Worm (Caenorhabditis elegans) whole organism, young adult: ENCODE results near the gene T08G5.3.
A peak's percentile ranks its signal among the peaks of the same experiment; 100 is the strongest.

Source experiments
- B0019.2 ChIP-seq: fragments of 200-800 bp; sonication (Bioruptor generic); conservative IDR thresholded peaks from 2 replicates; pipeline ENCODE4 v1.3.6; 2022; ENCODE audit warnings: missing genetic modification reagents, missing genetic modification characterization, missing compliant biosample characterization
- B0261.1 ChIP-seq: sonication (generic microtip); optimal IDR thresholded peaks from 2 replicates; lab custom pipeline; 2016; ENCODE audit warnings: mild to moderate bottlenecking, missing genetic modification characterization, moderate library complexity, missing compliant biosample characterization
- C06A6.2 ChIP-seq: fragments of 200-800 bp; sonication (Bioruptor generic); conservative IDR thresholded peaks from 2 replicates; pipeline ENCODE4 v1.3.6; 2022; ENCODE audit warnings: missing genetic modification characterization, missing compliant biosample characterization
- F37B4.10 ChIP-seq: fragments of 200-800 bp; sonication (Bioruptor generic); IDR thresholded peaks from 2 replicates; pipeline ENCODE4 v1.3.6; 2022; ENCODE audit warnings: missing genetic modification characterization, missing compliant biosample characterization
- F52B5.7 ChIP-seq: sonication (generic microtip); optimal IDR thresholded peaks from 2 replicates; lab custom pipeline; 2016; ENCODE audit warnings: mild to moderate bottlenecking, missing genetic modification characterization, missing compliant biosample characterization
- F55B11.4 ChIP-seq: sonication (generic microtip); optimal IDR thresholded peaks from 2 replicates; lab custom pipeline; 2016; ENCODE audit warnings: missing compliant biosample characterization, missing genetic modification characterization, borderline replicate concordance; ENCODE audit not compliant: insufficient read depth
- Y53G8AR.9 ChIP-seq: fragments of 200-800 bp; sonication (Bioruptor generic); conservative IDR thresholded peaks from 2 replicates; pipeline ENCODE4 v1.3.6; 2022; ENCODE audit warnings: missing genetic modification reagents, missing genetic modification characterization, missing compliant biosample characterization
- Y79H2A.3 ChIP-seq: fragments of 200-800 bp; sonication (Bioruptor generic); conservative IDR thresholded peaks from 2 replicates; pipeline ENCODE4 v1.3.6; 2022; ENCODE audit warnings: missing genetic modification reagents, missing genetic modification characterization, missing compliant biosample characterization
- ZK185.1 ChIP-seq: sonication (generic microtip); optimal IDR thresholded peaks from 2 replicates; lab custom pipeline; 2016; ENCODE audit warnings: mild to moderate bottlenecking, missing genetic modification characterization, missing compliant biosample characterization; ENCODE audit not compliant: poor library complexity, severe bottlenecking
- aptf-2 ChIP-seq: fragments of 200-800 bp; sonication (Bioruptor generic); conservative IDR thresholded peaks from 2 replicates; pipeline ENCODE4 v1.3.6; 2022; ENCODE audit warnings: missing genetic modification reagents, missing genetic modification characterization, missing compliant biosample characterization
- aptf-3 ChIP-seq: fragments of 200-800 bp; sonication (Bioruptor generic); IDR thresholded peaks from 2 replicates; pipeline ENCODE4 v1.3.6; 2022; ENCODE audit warnings: missing genetic modification characterization, missing compliant biosample characterization
- atf-7 ChIP-seq: sonication (generic microtip); optimal IDR thresholded peaks from 2 replicates; lab custom pipeline; 2017; ENCODE audit warnings: mild to moderate bottlenecking, missing genetic modification characterization, missing compliant biosample characterization
- athp-1 ChIP-seq: sonication (generic microtip); optimal IDR thresholded peaks from 2 replicates; lab custom pipeline; 2017; ENCODE audit warnings: mild to moderate bottlenecking, missing genetic modification characterization, missing compliant biosample characterization
- attf-5 ChIP-seq: fragments of 200-800 bp; sonication (Bioruptor generic); optimal IDR thresholded peaks from 2 replicates; lab custom pipeline; 2018; ENCODE audit warnings: mild to moderate bottlenecking, missing genetic modification characterization, missing compliant biosample characterization
- cebp-2 ChIP-seq: fragments of 200-800 bp; sonication (Bioruptor generic); IDR thresholded peaks from 2 replicates; pipeline ENCODE4 v1.3.6; 2022; ENCODE audit warnings: missing genetic modification characterization, missing compliant biosample characterization
- ceh-58 ChIP-seq: fragments of 200-800 bp; sonication (Bioruptor generic); IDR thresholded peaks from 2 replicates; pipeline ENCODE4 v1.3.6; 2022; ENCODE audit warnings: missing genetic modification characterization, missing compliant biosample characterization
- dpff-1 ChIP-seq: sonication (generic microtip); optimal IDR thresholded peaks from 2 replicates; lab custom pipeline; 2017; ENCODE audit warnings: mild to moderate bottlenecking, missing genetic modification characterization, missing compliant biosample characterization
- egl-18 ChIP-seq: fragments of 200-800 bp; sonication (Bioruptor generic); IDR thresholded peaks from 2 replicates; pipeline ENCODE4 v1.3.6; 2022; ENCODE audit warnings: missing genetic modification reagents, missing genetic modification characterization, missing compliant biosample characterization
- ets-4 ChIP-seq: fragments of 200-800 bp; sonication (Bioruptor generic); optimal IDR thresholded peaks from 2 replicates; lab custom pipeline; 2018; ENCODE audit warnings: mild to moderate bottlenecking, missing genetic modification characterization, missing compliant biosample characterization
- him-1 ChIP-seq: sonication (generic microtip); optimal IDR thresholded peaks from 2 replicates; lab custom pipeline; 2016; ENCODE audit warnings: missing genotype, missing genetic modification reagents, missing genetic modification characterization, missing compliant biosample characterization
- hmg-20 ChIP-seq: fragments of 200-800 bp; sonication (Bioruptor generic); IDR thresholded peaks from 2 replicates; pipeline ENCODE4 v1.3.6; 2022; ENCODE audit warnings: missing genetic modification reagents, missing genetic modification characterization, missing compliant biosample characterization
- hrde-1 ChIP-seq: sonication (generic microtip); optimal IDR thresholded peaks from 2 replicates; lab custom pipeline; 2016; ENCODE audit warnings: missing genetic modification characterization, mild to moderate bottlenecking, missing compliant biosample characterization, moderate library complexity, missing genotype, missing genetic modification reagents, borderline replicate concordance
- hsf-1 ChIP-seq: fragments of 200-800 bp; sonication (Bioruptor generic); IDR thresholded peaks from 2 replicates; pipeline ENCODE4 v1.3.6; 2022; ENCODE audit warnings: missing genetic modification reagents, missing genetic modification characterization, missing compliant biosample characterization
- lin-35 ChIP-seq, 3 experiments: fragments of 150-350 bp in 2 of 3; sonication (generic microtip) in 1 of 3; optimal IDR thresholded peaks; 2 replicates each; lab custom pipeline; 2014 to 2018; ENCODE audit warnings: missing biosample characterization in 3 of 3, missing genetic modification characterization in 3 of 3, missing genetic modification reagents in 3 of 3
- lin-40 ChIP-seq: sonication (generic microtip); optimal IDR thresholded peaks from 2 replicates; lab custom pipeline; 2016; ENCODE audit warnings: missing genetic modification characterization, mild to moderate bottlenecking, missing compliant biosample characterization, missing genotype, missing genetic modification reagents
- lin-54 ChIP-seq: fragments of 200-800 bp; sonication (Bioruptor generic); optimal IDR thresholded peaks from 2 replicates; lab custom pipeline; 2018; ENCODE audit warnings: mild to moderate bottlenecking, missing genetic modification characterization, missing compliant biosample characterization
- lir-1 ChIP-seq: fragments of 200-800 bp; sonication (Bioruptor generic); conservative IDR thresholded peaks from 2 replicates; pipeline ENCODE4 v1.3.6; 2022; ENCODE audit warnings: missing genetic modification reagents, missing genetic modification characterization, missing compliant biosample characterization
- lsy-27 ChIP-seq: sonication (generic microtip); optimal IDR thresholded peaks from 2 replicates; lab custom pipeline; 2017; ENCODE audit warnings: missing genetic modification characterization, mild to moderate bottlenecking, missing compliant biosample characterization, antibody characterized with exemption, missing genotype, borderline replicate concordance; ENCODE audit not compliant: insufficient read depth
- madf-10 ChIP-seq: sonication (generic microtip); optimal IDR thresholded peaks from 2 replicates; lab custom pipeline; 2016; ENCODE audit warnings: mild to moderate bottlenecking, missing genetic modification characterization, missing compliant biosample characterization
- madf-3 ChIP-seq: fragments of 200-800 bp; sonication (Bioruptor generic); IDR thresholded peaks from 2 replicates; pipeline ENCODE4 v1.3.6; 2022; ENCODE audit warnings: missing genetic modification reagents, missing genetic modification characterization, missing compliant biosample characterization
- madf-6 ChIP-seq: fragments of 200-800 bp; sonication (Bioruptor generic); IDR thresholded peaks from 2 replicates; pipeline ENCODE4 v1.3.6; 2022; ENCODE audit warnings: missing genetic modification reagents, missing genetic modification characterization, missing compliant biosample characterization
- nhr-27 ChIP-seq: fragments of 200-800 bp; sonication (Bioruptor generic); optimal IDR thresholded peaks from 2 replicates; lab custom pipeline; 2018; ENCODE audit warnings: mild to moderate bottlenecking, missing genetic modification characterization, moderate library complexity, missing compliant biosample characterization
- nhr-80 ChIP-seq: sonication (generic microtip); optimal IDR thresholded peaks from 2 replicates; lab custom pipeline; 2016; ENCODE audit warnings: missing genetic modification characterization, missing compliant biosample characterization
- rec-8 ChIP-seq, 2 experiments: sonication (generic microtip); optimal IDR thresholded peaks; 2 replicates each; lab custom pipeline; 2016; ENCODE audit warnings: mild to moderate bottlenecking in 2 of 2, missing genetic modification characterization in 2 of 2, missing genetic modification reagents in 2 of 2, missing genotype in 2 of 2, missing biosample characterization in 1 of 2, missing compliant biosample characterization in 1 of 2, moderate library complexity in 1 of 2
- repo-1 ChIP-seq: sonication (generic microtip); optimal IDR thresholded peaks from 2 replicates; lab custom pipeline; 2017; ENCODE audit warnings: mild to moderate bottlenecking, missing genetic modification characterization, missing compliant biosample characterization
- sdz-38 ChIP-seq: sonication (generic microtip); optimal IDR thresholded peaks from 2 replicates; lab custom pipeline; 2016; ENCODE audit warnings: missing genotype, missing genetic modification characterization, missing compliant biosample characterization
- sea-2 ChIP-seq: fragments of 200-800 bp; sonication (Bioruptor generic); IDR thresholded peaks from 2 replicates; pipeline ENCODE4 v1.3.6; 2022; ENCODE audit warnings: missing genetic modification characterization, missing compliant biosample characterization
- snpc-1.1 ChIP-seq: sonication (generic microtip); optimal IDR thresholded peaks from 2 replicates; lab custom pipeline; 2017; ENCODE audit warnings: missing genetic modification characterization, mild to moderate bottlenecking, missing compliant biosample characterization, antibody characterized with exemption, moderate library complexity, missing genotype, missing genetic modification reagents; ENCODE audit not compliant: insufficient read depth
- snpc-1.3 ChIP-seq: sonication (generic microtip); optimal IDR thresholded peaks from 2 replicates; lab custom pipeline; 2017; ENCODE audit warnings: missing genetic modification characterization, mild to moderate bottlenecking, missing compliant biosample characterization, antibody characterized with exemption, moderate library complexity, missing genotype, missing genetic modification reagents; ENCODE audit not compliant: insufficient read depth
- snpc-3.4 ChIP-seq: sonication (generic microtip); optimal IDR thresholded peaks from 2 replicates; lab custom pipeline; 2017; ENCODE audit warnings: missing genetic modification characterization, mild to moderate bottlenecking, missing compliant biosample characterization, antibody characterized with exemption, moderate library complexity, missing genotype, missing genetic modification reagents
- somi-1 ChIP-seq: fragments of 200-800 bp; sonication (Bioruptor generic); optimal IDR thresholded peaks from 2 replicates; lab custom pipeline; 2018; ENCODE audit warnings: mild to moderate bottlenecking, missing genetic modification characterization, missing compliant biosample characterization
- tlf-1 ChIP-seq: fragments of 200-800 bp; sonication (Bioruptor generic); optimal IDR thresholded peaks from 2 replicates; lab custom pipeline; 2018; ENCODE audit warnings: mild to moderate bottlenecking, missing genetic modification characterization, missing compliant biosample characterization
- zfh-2 ChIP-seq: fragments of 200-800 bp; sonication (Bioruptor generic); conservative IDR thresholded peaks from 2 replicates; pipeline ENCODE4 v1.3.6; 2022; ENCODE audit warnings: missing genetic modification reagents, missing genetic modification characterization, missing compliant biosample characterization
- ztf-22 ChIP-seq: fragments of 200-800 bp; sonication (Bioruptor generic); optimal IDR thresholded peaks from 2 replicates; lab custom pipeline; 2018; ENCODE audit warnings: mild to moderate bottlenecking, missing genetic modification characterization, moderate library complexity, missing compliant biosample characterization
- ztf-25 ChIP-seq: fragments of 200-800 bp; sonication (Bioruptor generic); IDR thresholded peaks from 2 replicates; pipeline ENCODE4 v1.3.6; 2022; ENCODE audit warnings: missing genetic modification reagents, missing genetic modification characterization, missing compliant biosample characterization
- ztf-26 ChIP-seq: sonication (generic microtip); optimal IDR thresholded peaks from 2 replicates; lab custom pipeline; 2017; ENCODE audit warnings: missing genetic modification characterization, missing compliant biosample characterization
- ztf-6 ChIP-seq: fragments of 200-800 bp; sonication (Bioruptor generic); IDR thresholded peaks from 2 replicates; pipeline ENCODE4 v1.3.6; 2022; ENCODE audit warnings: missing genetic modification reagents, missing genetic modification characterization, missing compliant biosample characterization

The T08G5.3 gene

ce11 chrV:14028256-14028743 lies 1.0 kb upstream of the T08G5.3 start:
- TF ChIP-seq tlf-1 = peak; percentile 19
- TF ChIP-seq madf-6 = peak; percentile 81
- TF ChIP-seq attf-5 (GFP tag; lab: Kevin White, UChicago) = no peak
- TF ChIP-seq lir-1 (GFP tag; lab: Robert Waterston, UW) = no peak
- TF ChIP-seq lsy-27 (tag; lab: Kevin White, UChicago) = no peak
- peak in 1 of 3 experiments; percentile 50 for TF ChIP-seq lin-35 (GFP tag; optimal IDR thresholded peaks at IDR 0.05; lab: Kevin White, UChicago)
- peak; percentile 84 for TF ChIP-seq hrde-1 (tag; lab: Kevin White, UChicago)
- no peak for TF ChIP-seq lin-40
- TF ChIP-seq hsf-1 (GFP tag; lab: Robert Waterston, UW) = peak; percentile 74
- no peak for TF ChIP-seq Y79H2A.3 (GFP tag; lab: Robert Waterston, UW)
- peak; percentile 74; the same call in 1 of the 2 replicates for TF ChIP-seq aptf-2 (GFP tag; lab: Robert Waterston, UW)
- TF ChIP-seq ceh-58 (GFP tag; lab: Robert Waterston, UW) = no peak
- peak; percentile 20 for TF ChIP-seq B0261.1 (tag; lab: Kevin White, UChicago)
- TF ChIP-seq dpff-1 = peak; percentile 75
- peak; percentile 92 for TF ChIP-seq snpc-1.1 (tag; lab: Kevin White, UChicago)
- TF ChIP-seq zfh-2 = no peak
- TF ChIP-seq athp-1 (tag; lab: Kevin White, UChicago) = no peak
- no peak for TF ChIP-seq nhr-27 (tag; lab: Kevin White, UChicago)
- no peak for TF ChIP-seq somi-1 (GFP tag; lab: Kevin White, UChicago)
- TF ChIP-seq ztf-22 (GFP tag; lab: Kevin White, UChicago) = no peak
- TF ChIP-seq ets-4 (GFP tag; lab: Kevin White, UChicago) = peak; percentile 43
- peak; percentile 91 for TF ChIP-seq repo-1 (tag; lab: Kevin White, UChicago)
- peak; percentile 3 to 44 for TF ChIP-seq rec-8 (tag; optimal IDR thresholded peaks at IDR 0.05; lab: Kevin White, UChicago)
- TF ChIP-seq aptf-3 (GFP tag; lab: Robert Waterston, UW) = 0 out of 2 replicates have a peak, but pooled peaks have one; percentile 52
- TF ChIP-seq madf-3 (GFP tag; lab: Robert Waterston, UW) = no peak
- TF ChIP-seq sea-2 (GFP tag; lab: Robert Waterston, UW) = no peak
- peak; percentile 43; the same call in 1 of the 2 replicates for TF ChIP-seq hmg-20 (GFP tag; lab: Robert Waterston, UW)
- TF ChIP-seq ztf-26 (tag; lab: Kevin White, UChicago) = no peak
- TF ChIP-seq F37B4.10 (GFP tag; lab: Robert Waterston, UW) = no peak
- TF ChIP-seq sdz-38 (tag; lab: Kevin White, UChicago) = no peak
- peak; percentile 83 for TF ChIP-seq snpc-3.4 (tag; lab: Kevin White, UChicago)
- 0 out of 2 replicates have a peak, but pooled peaks have one; percentile 88 for TF ChIP-seq cebp-2 (GFP tag; lab: Robert Waterston, UW)
- no peak for TF ChIP-seq F55B11.4 (tag; lab: Kevin White, UChicago)
- TF ChIP-seq ztf-25 (GFP tag; lab: Robert Waterston, UW) = no peak
- TF ChIP-seq B0019.2 = no peak
- peak; percentile 61 for TF ChIP-seq lin-54
- TF ChIP-seq atf-7 = peak; percentile 26
- peak; percentile 22 for TF ChIP-seq snpc-1.3 (tag; lab: Kevin White, UChicago)
- TF ChIP-seq C06A6.2 (GFP tag; lab: Robert Waterston, UW) = 0 out of 2 replicates have a peak, but pooled peaks have one; percentile 20
- 0 out of 2 replicates have a peak, but pooled peaks have one; percentile 45 for TF ChIP-seq egl-18
- peak; percentile 86 for TF ChIP-seq Y53G8AR.9 (GFP tag; lab: Robert Waterston, UW)
- TF ChIP-seq F52B5.7 = peak; percentile 76
- TF ChIP-seq nhr-80 (tag; lab: Kevin White, UChicago) = peak; percentile 34
- peak; percentile 67 for TF ChIP-seq madf-10 (tag; lab: Kevin White, UChicago)
- peak; percentile 94 for TF ChIP-seq him-1
- no peak for TF ChIP-seq ZK185.1
- TF ChIP-seq ztf-6 (GFP tag; lab: Robert Waterston, UW) = 0 out of 2 replicates have a peak, but pooled peaks have one; percentile 22
